Fruit fly (Drosophila melanogaster): ENCODE data around the gene Cyp4c3.

- TF ChIP-seq CG3407 (GFP tag; optimal IDR thresholded peaks at IDR 0.05), result peak; percentile 22
- peak; percentile 51 for TF ChIP-seq Ssrp (tag; optimal IDR thresholded peaks at IDR 0.05)
- TF ChIP-seq Hsf (GFP tag; optimal IDR thresholded peaks at IDR 0.05), result peak; percentile 69
- peak; percentile 89 for TF ChIP-seq CG15479 (GFP tag; optimal IDR thresholded peaks at IDR 0.05)
- peak; percentile 60 for TF ChIP-seq Side (GFP tag; optimal IDR thresholded peaks at IDR 0.05)
- TF ChIP-seq gsb (GFP tag; IDR thresholded peaks at IDR 0.05), result peak; percentile 55
- TF ChIP-seq NC2α (GFP tag; optimal IDR thresholded peaks at IDR 0.05), result no peak
- TF ChIP-seq CG14441 (GFP tag; IDR thresholded peaks at IDR 0.05), result peak; percentile 79
- TF ChIP-seq Abd-B (GFP tag; optimal IDR thresholded peaks at IDR 0.05), result no peak
- no peak for TF ChIP-seq CG12769 (tag; optimal IDR thresholded peaks at IDR 0.05)
- TF ChIP-seq kay (GFP tag; optimal IDR thresholded peaks at IDR 0.05), result peak; percentile 38
- TF ChIP-seq CG1024 (GFP tag; IDR thresholded peaks at IDR 0.05), result peak; percentile 71
- TF ChIP-seq Hr39 (optimal IDR thresholded peaks at IDR 0.05), result no peak
Observed at dm6 chr3R:30887711-30888549, 5.9 kb upstream of the Cyp4c3 start.
